Fruit fly (Drosophila melanogaster) whole organism, embryonic: ENCODE measurements around the gene Alp9.

Experiments used
- CG10565 ChIP-seq: fragments of 200-800 bp; sonication (Bioruptor generic); optimal IDR thresholded peaks from 3 replicates; lab custom pipeline; 2016; ENCODE audit warnings: missing biosample characterization, mild to moderate bottlenecking, missing genetic modification characterization
- CG11456 ChIP-seq: fragments of 200-800 bp; sonication (Bioruptor generic); IDR thresholded peaks from 3 replicates; pipeline ENCODE4 v1.3.6; 2022; ENCODE audit warnings: missing biosample characterization, missing genetic modification characterization
- CG13894 ChIP-seq: fragments of 200-800 bp; sonication (Bioruptor generic); optimal IDR thresholded peaks from 3 replicates; lab custom pipeline; 2018; ENCODE audit warnings: missing biosample characterization, mild to moderate bottlenecking, missing genetic modification characterization, moderate library complexity
- CG16863 ChIP-seq: fragments of 200-800 bp; sonication (Bioruptor generic); optimal IDR thresholded peaks from 3 replicates; lab custom pipeline; 2016; ENCODE audit warnings: missing biosample characterization, missing genetic modification characterization
- CG17385 ChIP-seq: fragments of 200-800 bp; sonication (Bioruptor generic); optimal IDR thresholded peaks from 3 replicates; lab custom pipeline; 2018; ENCODE audit warnings: missing biosample characterization, mild to moderate bottlenecking, missing genetic modification characterization
- CG32767 ChIP-seq: fragments of 200-800 bp; sonication (Bioruptor generic); IDR thresholded peaks from 2 replicates; pipeline ENCODE4 v1.3.6; 2022; ENCODE audit warnings: missing biosample characterization, missing genetic modification characterization
- CG33557 ChIP-seq: fragments of 200-800 bp; sonication (Bioruptor generic); optimal IDR thresholded peaks from 2 replicates; lab custom pipeline; 2019; ENCODE audit warnings: missing biosample characterization, mild to moderate bottlenecking, missing genetic modification characterization, moderate library complexity
- CG43689 ChIP-seq: fragments of 200-800 bp; sonication (Bioruptor generic); IDR thresholded peaks from 2 replicates; pipeline ENCODE4 v1.3.6; 2022; ENCODE audit warnings: missing biosample characterization, missing genetic modification characterization
- CG4617 ChIP-seq: fragments of 200-800 bp; sonication (Bioruptor generic); optimal IDR thresholded peaks from 3 replicates; lab custom pipeline; 2016; ENCODE audit warnings: missing biosample characterization, missing genetic modification characterization, borderline replicate concordance
- CG4707 ChIP-seq: fragments of 200-800 bp; sonication (Bioruptor generic); optimal IDR thresholded peaks from 2 replicates; lab custom pipeline; 2018; ENCODE audit warnings: missing biosample characterization, mild to moderate bottlenecking, missing genetic modification characterization, moderate library complexity
- CG4854 ChIP-seq: fragments of 200-800 bp; sonication (Bioruptor generic); optimal IDR thresholded peaks from 2 replicates; lab custom pipeline; 2016; ENCODE audit warnings: missing biosample characterization, missing genetic modification characterization, inconsistent platforms
- CG5180 ChIP-seq: fragments of 200-800 bp; sonication (Bioruptor generic); optimal IDR thresholded peaks from 3 replicates; lab custom pipeline; 2017; ENCODE audit warnings: missing biosample characterization, missing genetic modification characterization, mild to moderate bottlenecking, moderate library complexity, missing genetic modification reagents
- CG5245 ChIP-seq: fragments of 200-800 bp; sonication (Bioruptor generic); optimal IDR thresholded peaks from 3 replicates; lab custom pipeline; 2016; ENCODE audit warnings: missing biosample characterization, missing genetic modification characterization
- CG6689 ChIP-seq: fragments of 200-800 bp; sonication (Bioruptor generic); IDR thresholded peaks from 2 replicates; pipeline ENCODE4 v1.3.6; 2022; ENCODE audit warnings: missing biosample characterization, missing genetic modification characterization
- CHES-1-like ChIP-seq: fragments of 200-800 bp; sonication (Bioruptor generic); optimal IDR thresholded peaks from 2 replicates; lab custom pipeline; 2016; ENCODE audit warnings: missing biosample characterization, missing genetic modification characterization
- D19A ChIP-seq: fragments of 200-800 bp; optimal IDR thresholded peaks from 3 replicates; lab custom pipeline; 2019; ENCODE audit warnings: missing biosample characterization, mild to moderate bottlenecking, missing genetic modification characterization, moderate library complexity
- D19B ChIP-seq: fragments of 200-800 bp; sonication (Bioruptor generic); optimal IDR thresholded peaks from 2 replicates; lab custom pipeline; 2017; ENCODE audit warnings: missing biosample characterization, mild to moderate bottlenecking, missing genetic modification characterization
- Dip3 ChIP-seq: fragments of 200-800 bp; sonication (Bioruptor generic); optimal IDR thresholded peaks from 3 replicates; lab custom pipeline; 2016; ENCODE audit warnings: missing biosample characterization, missing genetic modification characterization
- HHEX ChIP-seq: fragments of 200-800 bp; sonication (Bioruptor generic); optimal IDR thresholded peaks from 3 replicates; lab custom pipeline; 2017; ENCODE audit warnings: missing biosample characterization, mild to moderate bottlenecking, missing genetic modification characterization, missing genetic modification reagents
- HLH3B ChIP-seq: fragments of 200-800 bp; sonication (Bioruptor generic); IDR thresholded peaks from 2 replicates; pipeline ENCODE4 v1.3.6; 2022; ENCODE audit warnings: missing biosample characterization, missing genetic modification characterization
- Hey ChIP-seq: fragments of 200-800 bp; sonication (Bioruptor generic); optimal IDR thresholded peaks from 3 replicates; lab custom pipeline; 2018; ENCODE audit warnings: missing biosample characterization, mild to moderate bottlenecking, missing genetic modification characterization
- HmgZ ChIP-seq: fragments of 200-800 bp; sonication (Bioruptor generic); optimal IDR thresholded peaks from 2 replicates; lab custom pipeline; 2018; ENCODE audit warnings: missing biosample characterization, mild to moderate bottlenecking, missing genetic modification characterization
- Mes4 ChIP-seq: fragments of 200-800 bp; sonication (Bioruptor generic); optimal IDR thresholded peaks from 2 replicates; lab custom pipeline; 2016; ENCODE audit warnings: missing biosample characterization, missing genetic modification characterization
- NK7.1 ChIP-seq: fragments of 200-800 bp; sonication (Bioruptor generic); optimal IDR thresholded peaks from 3 replicates; lab custom pipeline; 2016; ENCODE audit warnings: missing biosample characterization, missing genetic modification characterization
- Oli ChIP-seq: fragments of 200-800 bp; sonication (Bioruptor generic); optimal IDR thresholded peaks from 2 replicates; lab custom pipeline; 2018; ENCODE audit warnings: missing biosample characterization, mild to moderate bottlenecking, missing genetic modification characterization, moderate library complexity
- Ravus ChIP-seq: fragments of 200-800 bp; sonication (Bioruptor generic); IDR thresholded peaks from 2 replicates; pipeline ENCODE4 v1.3.6; 2022; ENCODE audit warnings: missing biosample characterization, missing genetic modification characterization
- Rfx ChIP-seq: fragments of 200-800 bp; sonication (Bioruptor generic); IDR thresholded peaks from 2 replicates; pipeline ENCODE4 v1.3.6; 2022; ENCODE audit warnings: missing biosample characterization, missing genetic modification characterization
- Vsx1 ChIP-seq: fragments of 200-800 bp; sonication (Bioruptor generic); optimal IDR thresholded peaks from 2 replicates; lab custom pipeline; 2017; ENCODE audit warnings: missing biosample characterization, mild to moderate bottlenecking, missing genetic modification characterization, missing genetic modification reagents
- Xbp1 ChIP-seq: fragments of 200-800 bp; sonication (Bioruptor generic); optimal IDR thresholded peaks from 3 replicates; lab custom pipeline; 2016; ENCODE audit warnings: missing biosample characterization, mild to moderate bottlenecking, missing genetic modification characterization
- Xrp1 ChIP-seq: fragments of 200-800 bp; sonication (Bioruptor generic); IDR thresholded peaks from 2 replicates; pipeline ENCODE4 v1.3.6; 2022; ENCODE audit warnings: missing biosample characterization, missing genetic modification characterization
- ase ChIP-seq: fragments of 200-800 bp; sonication (Bioruptor generic); IDR thresholded peaks from 3 replicates; pipeline ENCODE4 v1.3.6; 2022; ENCODE audit warnings: missing biosample characterization, missing genetic modification characterization
- cwo ChIP-seq: fragments of 200-800 bp; sonication (Bioruptor generic); optimal IDR thresholded peaks from 3 replicates; lab custom pipeline; 2017; ENCODE audit warnings: missing biosample characterization, missing genetic modification characterization, mild to moderate bottlenecking, moderate library complexity, missing genetic modification reagents
- disco-r ChIP-seq: fragments of 200-800 bp; sonication (Bioruptor generic); optimal IDR thresholded peaks from 2 replicates; lab custom pipeline; 2016; ENCODE audit warnings: missing biosample characterization, missing genetic modification characterization
- dmrt99B ChIP-seq: fragments of 200-800 bp; sonication (Bioruptor generic); optimal IDR thresholded peaks from 2 replicates; lab custom pipeline; 2018; ENCODE audit warnings: missing biosample characterization, mild to moderate bottlenecking, missing genetic modification characterization, moderate library complexity
- en ChIP-seq: fragments of 200-800 bp; sonication (Bioruptor generic); optimal IDR thresholded peaks from 2 replicates; lab custom pipeline; 2016; ENCODE audit warnings: missing biosample characterization, missing genetic modification characterization
- grn ChIP-seq: fragments of 200-800 bp; sonication (Bioruptor generic); optimal IDR thresholded peaks from 3 replicates; lab custom pipeline; 2017; ENCODE audit warnings: missing biosample characterization, missing genetic modification characterization
- ham ChIP-seq: fragments of 200-800 bp; sonication (Bioruptor generic); IDR thresholded peaks from 2 replicates; pipeline ENCODE4 v1.3.6; 2022; ENCODE audit warnings: missing biosample characterization, missing genetic modification characterization
- ken ChIP-seq: fragments of 200-800 bp; sonication (Bioruptor generic); IDR thresholded peaks from 3 replicates; pipeline ENCODE4 v1.3.6; 2022; ENCODE audit warnings: missing biosample characterization, missing genetic modification characterization
- klu ChIP-seq: fragments of 200-800 bp; sonication (Bioruptor generic); IDR thresholded peaks from 2 replicates; pipeline ENCODE4 v1.3.6; 2022; ENCODE audit warnings: missing biosample characterization, missing genetic modification characterization
- knrl ChIP-seq: fragments of 200-800 bp; sonication (Bioruptor generic); IDR thresholded peaks from 3 replicates; pipeline ENCODE4 v1.3.6; 2022; ENCODE audit warnings: missing biosample characterization, missing genetic modification characterization; ENCODE audit not compliant: partially characterized antibody
- luna ChIP-seq: fragments of 200-800 bp; sonication (Bioruptor generic); optimal IDR thresholded peaks from 2 replicates; lab custom pipeline; 2016; ENCODE audit warnings: missing biosample characterization, missing genetic modification characterization
- pb ChIP-seq: fragments of 200-800 bp; sonication (Bioruptor generic); optimal IDR thresholded peaks from 3 replicates; lab custom pipeline; 2016; ENCODE audit warnings: missing biosample characterization, missing genetic modification characterization
- pho ChIP-seq: fragments of 200-800 bp; sonication (Bioruptor generic); optimal IDR thresholded peaks from 2 replicates; lab custom pipeline; 2016; ENCODE audit warnings: missing biosample characterization, missing genetic modification characterization
- phol ChIP-seq: fragments of 200-800 bp; sonication (Bioruptor generic); optimal IDR thresholded peaks from 3 replicates; lab custom pipeline; 2018; ENCODE audit warnings: missing biosample characterization, mild to moderate bottlenecking, missing genetic modification characterization, moderate library complexity
- repo ChIP-seq: fragments of 200-800 bp; sonication (Bioruptor generic); optimal IDR thresholded peaks from 2 replicates; lab custom pipeline; 2016; ENCODE audit warnings: missing biosample characterization, missing genetic modification characterization
- slbo ChIP-seq: fragments of 200-800 bp; sonication (Bioruptor generic); IDR thresholded peaks from 2 replicates; pipeline ENCODE4 v1.3.6; 2022; ENCODE audit warnings: missing biosample characterization, missing genetic modification characterization
- slp2 ChIP-seq: fragments of 200-800 bp; sonication (Bioruptor generic); optimal IDR thresholded peaks from 2 replicates; lab custom pipeline; 2016; ENCODE audit warnings: missing biosample characterization, missing genetic modification characterization
- tin ChIP-seq: fragments of 200-800 bp; sonication (Bioruptor generic); optimal IDR thresholded peaks from 3 replicates; lab custom pipeline; 2016; ENCODE audit warnings: missing biosample characterization, missing genetic modification characterization
- wek ChIP-seq: fragments of 200-800 bp; sonication (Bioruptor generic); optimal IDR thresholded peaks from 3 replicates; lab custom pipeline; 2018; ENCODE audit warnings: missing biosample characterization, mild to moderate bottlenecking, missing genetic modification characterization, moderate library complexity

Gene Alp9

dm6 chr3L:5577250-5578138 is 17.8 kb upstream of the Alp9 start, which contains the start of gene Msr-110 (continued):
- peak; percentile 96 for TF ChIP-seq dmrt99B
- peak; percentile 82 for TF ChIP-seq HmgZ (tag; lab: Kevin White, UChicago)
- no peak for TF ChIP-seq CG33557 (GFP tag; lab: Kevin White, UChicago)
- peak; percentile 75 for TF ChIP-seq pho (GFP tag; lab: Kevin White, UChicago)
- peak; percentile 91 for TF ChIP-seq klu
- TF ChIP-seq ase = peak; percentile 77
- TF ChIP-seq NK7.1 (GFP tag; lab: Kevin White, UChicago) = peak; percentile 53
- TF ChIP-seq phol (tag; lab: Kevin White, UChicago) = peak; percentile 91
- TF ChIP-seq Xrp1 (GFP tag; lab: Robert Waterston, UW) = peak; percentile 87
- TF ChIP-seq repo (GFP tag; lab: Kevin White, UChicago) = peak; percentile 42
- peak; percentile 92 for TF ChIP-seq CG32767 (GFP tag; lab: Robert Waterston, UW)
- TF ChIP-seq wek (GFP tag; lab: Kevin White, UChicago) = peak; percentile 61
- peak; percentile 13 for TF ChIP-seq grn (GFP tag; lab: Kevin White, UChicago)
- TF ChIP-seq ken = peak; percentile 65
- no peak for TF ChIP-seq luna (GFP tag; lab: Kevin White, UChicago)
- TF ChIP-seq CG5245 (GFP tag; lab: Kevin White, UChicago) = peak; percentile 67
- peak; percentile 94 for TF ChIP-seq slbo (GFP tag; lab: Robert Waterston, UW)
- TF ChIP-seq HLH3B (GFP tag; lab: Robert Waterston, UW) = peak; percentile 88
- peak; percentile 83 for TF ChIP-seq CG11456 (GFP tag; lab: Robert Waterston, UW)
- TF ChIP-seq disco-r (GFP tag; lab: Kevin White, UChicago) = peak; percentile 45
- TF ChIP-seq CG4617 = peak; percentile 24
- peak; percentile 75 for TF ChIP-seq Vsx1 (GFP tag; lab: Kevin White, UChicago)
- peak; percentile 36 for TF ChIP-seq ham (GFP tag; lab: Robert Waterston, UW)
- peak; percentile 65 for TF ChIP-seq CG4707
- peak; percentile 89 for TF ChIP-seq CG6689 (GFP tag; lab: Robert Waterston, UW)
- peak; percentile 79 for TF ChIP-seq CG16863 (GFP tag; lab: Kevin White, UChicago)
- TF ChIP-seq Mes4 (GFP tag; lab: Kevin White, UChicago) = peak; percentile 67
- TF ChIP-seq Ravus (GFP tag; lab: Robert Waterston, UW) = peak; percentile 56
- peak; percentile 58 for TF ChIP-seq CG4854 (GFP tag; lab: Kevin White, UChicago)
- peak; percentile 95 for TF ChIP-seq CG13894 (tag; lab: Kevin White, UChicago)
- TF ChIP-seq Rfx (GFP tag; lab: Robert Waterston, UW) = peak; percentile 93
- TF ChIP-seq Xbp1 (GFP tag; lab: Kevin White, UChicago) = peak; percentile 80
- TF ChIP-seq Hey (tag; lab: Kevin White, UChicago) = peak; percentile 17
- peak; percentile 37 for TF ChIP-seq en
- TF ChIP-seq D19B (GFP tag; lab: Kevin White, UChicago) = peak; percentile 83
- no peak; the same call in 1 of the 2 replicates for TF ChIP-seq CG43689 (GFP tag; lab: Robert Waterston, UW)
- peak; percentile 88 for TF ChIP-seq CG17385 (GFP tag; lab: Kevin White, UChicago)
- peak; percentile 83 for TF ChIP-seq CG5180 (GFP tag; lab: Kevin White, UChicago)
- peak; percentile 84 for TF ChIP-seq D19A (tag; lab: Kevin White, UChicago)
- TF ChIP-seq Dip3 (GFP tag; lab: Kevin White, UChicago) = peak; percentile 70
- peak; percentile 66 for TF ChIP-seq pb (GFP tag; lab: Kevin White, UChicago)
- TF ChIP-seq cwo (GFP tag; lab: Kevin White, UChicago) = peak; percentile 92
- TF ChIP-seq Oli (tag; lab: Kevin White, UChicago) = peak; percentile 93
- no peak for TF ChIP-seq knrl
- TF ChIP-seq tin (GFP tag; lab: Kevin White, UChicago) = peak; percentile 76
- TF ChIP-seq CHES-1-like (GFP tag; lab: Kevin White, UChicago) = peak; percentile 74
- peak; percentile 21 for TF ChIP-seq CG10565 (GFP tag; lab: Kevin White, UChicago)
- peak; percentile 80 for TF ChIP-seq slp2 (GFP tag; lab: Kevin White, UChicago)
- peak; percentile 89 for TF ChIP-seq HHEX (GFP tag; lab: Kevin White, UChicago)
